Worm (Caenorhabditis elegans): ENCODE data around the gene cyn-2.

Gene cyn-2

DNA sequence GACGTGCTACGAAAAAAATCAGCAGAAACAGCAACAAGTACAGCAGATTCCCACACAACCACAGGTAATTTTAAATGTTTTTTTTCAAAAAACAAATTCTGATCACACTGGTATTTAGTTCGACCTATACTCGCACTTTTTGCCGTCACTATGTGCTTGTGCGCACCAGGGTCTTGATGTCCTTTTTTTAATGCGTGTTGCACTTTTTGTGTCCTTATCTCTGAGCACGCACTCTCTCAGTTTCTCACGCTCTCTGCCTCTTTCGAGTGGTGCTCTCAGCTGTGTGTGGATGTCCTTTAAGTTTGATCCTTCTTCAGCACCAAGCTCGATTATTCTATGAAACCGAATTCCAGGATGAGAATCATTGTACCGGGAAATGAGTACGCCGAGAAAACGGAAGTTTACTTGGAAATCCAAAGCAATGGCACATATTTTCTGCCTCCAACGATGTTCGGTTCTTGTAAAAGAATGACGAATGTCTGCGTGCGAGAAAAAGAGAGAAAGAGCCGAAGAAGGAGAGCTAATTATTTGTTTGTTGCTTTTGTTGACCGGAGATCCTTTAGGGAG is 26.0 kb downstream of the cyn-2 start:
- TF ChIP-seq duxl-1 (tag; optimal IDR thresholded peaks at IDR 0.05; ENCODE audit: poor library complexity) (no peak), nhr-10 (tag; optimal IDR thresholded peaks at IDR 0.05) (no peak), Y5F2A.4 (GFP tag; optimal IDR thresholded peaks at IDR 0.05) (no peak), F44E2.7 (GFP tag; IDR thresholded peaks at IDR 0.05) (no peak), mep-1 (tag; optimal IDR thresholded peaks at IDR 0.05) (no peak), egl-27 (tag; optimal IDR thresholded peaks at IDR 0.05) (no peak), dmd-6 (GFP tag; IDR thresholded peaks at IDR 0.05) (peak; percentile 23; the same call in 1 of the 2 replicates), tra-1 (GFP tag; IDR thresholded peaks at IDR 0.05) (no peak), snpc-1.2 (GFP tag; IDR thresholded peaks at IDR 0.05) (no peak), lin-39 (tag; optimal IDR thresholded peaks at IDR 0.05) (no peak), daf-19 (GFP tag; conservative IDR thresholded peaks at IDR 0.05) (no peak), gei-8 (GFP tag; optimal IDR thresholded peaks at IDR 0.05) (no peak), unc-39 (tag; optimal IDR thresholded peaks at IDR 0.05) (no peak), rbr-2 (tag; optimal IDR thresholded peaks at IDR 0.05) (no peak), snpc-4 (tag; optimal IDR thresholded peaks at IDR 0.05) (no peak), lsy-2 (tag; optimal IDR thresholded peaks at IDR 0.05) (peak in 1 of 2 experiments; percentile 14), mdt-29 (GFP tag; IDR thresholded peaks at IDR 0.05) (no peak), vab-7 (GFP tag; IDR thresholded peaks at IDR 0.05) (no peak), nhr-48 (tag; optimal IDR thresholded peaks at IDR 0.05) (peak; percentile 14), ztf-7 (tag; optimal IDR thresholded peaks at IDR 0.05) (no peak), ceh-82 (tag; optimal IDR thresholded peaks at IDR 0.05) (no peak), mxl-2 (GFP tag; conservative IDR thresholded peaks at IDR 0.05) (no peak), ces-1 (GFP tag; optimal IDR thresholded peaks at IDR 0.05) (no peak), ceh-20 (GFP tag; IDR thresholded peaks at IDR 0.05) (no peak), zip-2 (tag; optimal IDR thresholded peaks at IDR 0.05) (no peak), madf-5 (GFP tag; IDR thresholded peaks at IDR 0.05) (no peak), nhr-102 (tag; optimal IDR thresholded peaks at IDR 0.05) (no peak), lim-7 (GFP tag; IDR thresholded peaks at IDR 0.05) (no peak), nhr-41 (GFP tag; IDR thresholded peaks at IDR 0.05) (no peak), lin-15B (tag; optimal IDR thresholded peaks at IDR 0.05) (no peak), unc-130 (GFP tag; optimal IDR thresholded peaks at IDR 0.05) (no peak), php-3 (GFP tag; IDR thresholded peaks at IDR 0.05) (no peak), T26A8.4 (GFP tag; IDR thresholded peaks at IDR 0.05) (no peak), dpl-1 (GFP tag; optimal IDR thresholded peaks at IDR 0.05) (no peak), nhr-11 (tag; optimal IDR thresholded peaks at IDR 0.05) (peak; percentile 49), dmd-8 (GFP tag; IDR thresholded peaks at IDR 0.05) (no peak), zip-11 (GFP tag; IDR thresholded peaks at IDR 0.05) (no peak), ZK337.2 (GFP tag; IDR thresholded peaks at IDR 0.05) (no peak), daf-8 (GFP tag; IDR thresholded peaks at IDR 0.05) (no peak), ceh-32 (tag; optimal IDR thresholded peaks at IDR 0.05; ENCODE audit: poor library complexity) (no peak), lin-1 (GFP tag; IDR thresholded peaks at IDR 0.05) (no peak), nhr-77 (tag; optimal IDR thresholded peaks at IDR 0.05) (no peak), Y75B8A.6 (GFP tag; IDR thresholded peaks at IDR 0.05) (no peak), dve-1 (tag; optimal IDR thresholded peaks at IDR 0.05; ENCODE audit: insufficient read depth) (peak; percentile 35), madf-9 (GFP tag; conservative IDR thresholded peaks at IDR 0.05) (no peak), jun-1 (tag; optimal IDR thresholded peaks at IDR 0.05) (no peak), lir-3 (tag; optimal IDR thresholded peaks at IDR 0.05) (no peak), pqm-1 (tag; optimal IDR thresholded peaks at IDR 0.05) (peak; percentile 68), egl-43 (GFP tag; IDR thresholded peaks at IDR 0.05) (no peak), mes-2 (tag; optimal IDR thresholded peaks at IDR 0.05; ENCODE audit: poor library complexity, severe bottlenecking) (no peak), daf-16 (GFP tag; optimal IDR thresholded peaks at IDR 0.05) (no peak), daf-16 (tag; optimal IDR thresholded peaks at IDR 0.05) (peak; percentile 11)
